Fruit fly (Drosophila melanogaster) whole organism, wandering third instar larva: Measurements from ENCODE around the gene CG4161.

Experiments used
- CG32264 ChIP-seq: fragments of 200-800 bp; sonication (Bioruptor generic); optimal IDR thresholded peaks from 2 replicates; lab custom pipeline; 2016; ENCODE audit warnings: missing biosample characterization, missing genetic modification characterization
- CG9705 ChIP-seq: fragments of 200-800 bp; sonication (Bioruptor generic); optimal IDR thresholded peaks from 2 replicates; lab custom pipeline; 2018; ENCODE audit warnings: missing biosample characterization, mild to moderate bottlenecking, missing genetic modification characterization
- CrebA ChIP-seq: fragments of 200-800 bp; sonication (Bioruptor generic); optimal IDR thresholded peaks from 2 replicates; lab custom pipeline; 2016; ENCODE audit warnings: missing biosample characterization, mild to moderate bottlenecking, missing genetic modification characterization, borderline replicate concordance
- Dfd ChIP-seq: fragments of >200 bp; optimal IDR thresholded peaks from 2 replicates; lab custom pipeline; 2017; ENCODE audit warnings: missing biosample characterization, missing genetic modification characterization
- Dif ChIP-seq: fragments of 200-275, 200-300 bp; sonication (Bioruptor generic); optimal IDR thresholded peaks from 2 replicates; lab custom pipeline; 2018; ENCODE audit warnings: missing biosample characterization, missing genetic modification characterization; ENCODE audit not compliant: partially characterized antibody
- HLH106 ChIP-seq: fragments of 200-800 bp; optimal IDR thresholded peaks from 3 replicates; lab custom pipeline; 2019; ENCODE audit warnings: missing biosample characterization, mild to moderate bottlenecking, missing genetic modification characterization, moderate library complexity
- Hnf4 ChIP-seq: fragments of 200-800 bp; sonication (Bioruptor generic); optimal IDR thresholded peaks from 2 replicates; lab custom pipeline; 2016; ENCODE audit warnings: missing biosample characterization, mild to moderate bottlenecking, missing genetic modification characterization
- Hr78 ChIP-seq: fragments of >200 bp; optimal IDR thresholded peaks from 2 replicates; lab custom pipeline; 2017; ENCODE audit warnings: missing biosample characterization, missing genetic modification characterization
- Hr83 ChIP-seq: fragments of 200-300 bp; sonication (Bioruptor generic); optimal IDR thresholded peaks from 2 replicates; lab custom pipeline; 2016; ENCODE audit warnings: missing biosample characterization, mild to moderate bottlenecking, missing genetic modification characterization, moderate library complexity; ENCODE audit not compliant: poor library complexity, severe bottlenecking
- Jra ChIP-seq: sonication (Bioruptor generic); optimal IDR thresholded peaks from 2 replicates; lab custom pipeline; 2016; ENCODE audit warnings: missing biosample characterization, missing genetic modification characterization
- Mio ChIP-seq: sonication (Bioruptor generic); optimal IDR thresholded peaks from 2 replicates; lab custom pipeline; 2016; ENCODE audit warnings: missing biosample characterization, missing genetic modification characterization
- Myc ChIP-seq: fragments of >200 bp; optimal IDR thresholded peaks from 2 replicates; lab custom pipeline; 2017
- N ChIP-seq: fragments of >200 bp; optimal IDR thresholded peaks from 2 replicates; lab custom pipeline; 2018; ENCODE audit warnings: missing biosample characterization, missing external identifiers, missing genetic modification characterization
- OdsH ChIP-seq: fragments of 200-800 bp; sonication (Bioruptor generic); optimal IDR thresholded peaks from 2 replicates; lab custom pipeline; 2016; ENCODE audit warnings: missing biosample characterization, mild to moderate bottlenecking, missing genetic modification characterization
- Rel ChIP-seq, 2 experiments: fragments of 200-800 bp; sonication (Bioruptor generic) in 1 of 2; optimal IDR thresholded peaks; 2 replicates in 1 of 2; 3 replicates in 1 of 2; lab custom pipeline; 2016 to 2019; ENCODE audit warnings: mild to moderate bottlenecking in 2 of 2, missing biosample characterization in 2 of 2, missing genetic modification characterization in 2 of 2, moderate library complexity in 1 of 2
- Sp1 ChIP-seq: fragments of 200-800 bp; sonication (Bioruptor generic); optimal IDR thresholded peaks from 3 replicates; lab custom pipeline; 2019; ENCODE audit warnings: missing biosample characterization, mild to moderate bottlenecking, missing genetic modification characterization, moderate library complexity
- Vsx2 ChIP-seq: fragments of 200-300, 225-300 bp; sonication (Bioruptor generic); optimal IDR thresholded peaks from 2 replicates; lab custom pipeline; 2018; ENCODE audit warnings: missing biosample characterization, missing genetic modification characterization; ENCODE audit not compliant: partially characterized antibody
- br ChIP-seq: fragments of 200-800 bp; sonication (Bioruptor generic); optimal IDR thresholded peaks from 2 replicates; lab custom pipeline; 2016; ENCODE audit warnings: missing biosample characterization, missing genetic modification characterization
- brk ChIP-seq: fragments of 200-800 bp; sonication (Bioruptor generic); optimal IDR thresholded peaks from 2 replicates; lab custom pipeline; 2016; ENCODE audit warnings: missing biosample characterization, mild to moderate bottlenecking, missing genetic modification characterization
- dl ChIP-seq, 2 experiments: fragments of 175-275, 200-275 bp in 1 of 2; fragments of 200-275 bp in 1 of 2; sonication (Bioruptor generic); optimal IDR thresholded peaks; lab custom pipeline; 2018; ENCODE audit warnings: mild to moderate bottlenecking in 2 of 2, missing biosample characterization in 2 of 2, missing genetic modification characterization in 2 of 2, moderate library complexity in 2 of 2; ENCODE audit not compliant: partially characterized antibody in 2 of 2, insufficient read depth in 1 of 2
- dmrt93B ChIP-seq: fragments of 200-800 bp; sonication (Bioruptor generic); optimal IDR thresholded peaks from 2 replicates; lab custom pipeline; 2018; ENCODE audit warnings: missing biosample characterization, mild to moderate bottlenecking, missing genetic modification characterization
- dsf ChIP-seq: sonication (Bioruptor generic); optimal IDR thresholded peaks from 2 replicates; lab custom pipeline; 2016; ENCODE audit warnings: missing biosample characterization, missing genetic modification characterization, borderline replicate concordance
- ey ChIP-seq: fragments of 200-800 bp; sonication (Bioruptor generic); optimal IDR thresholded peaks from 2 replicates; lab custom pipeline; 2016; ENCODE audit warnings: missing biosample characterization, missing genetic modification characterization
- foxo ChIP-seq, 2 experiments: fragments of 200-800 bp; sonication (Bioruptor generic); optimal IDR thresholded peaks; 2 replicates in 1 of 2; 3 replicates in 1 of 2; lab custom pipeline; 2016 to 2017; ENCODE audit warnings: missing biosample characterization in 2 of 2, missing genetic modification characterization in 2 of 2
- fru ChIP-seq: fragments of 200-800 bp; sonication (Bioruptor generic); optimal IDR thresholded peaks from 3 replicates; lab custom pipeline; 2016; ENCODE audit warnings: missing biosample characterization, mild to moderate bottlenecking, missing genetic modification characterization
- h ChIP-seq: fragments of 200-800 bp; sonication (Bioruptor generic); optimal IDR thresholded peaks from 3 replicates; lab custom pipeline; 2016; ENCODE audit warnings: missing biosample characterization, mild to moderate bottlenecking, missing genetic modification characterization
- jim ChIP-seq: fragments of 175-275, 200-325 bp; sonication (Bioruptor generic); optimal IDR thresholded peaks from 2 replicates; lab custom pipeline; 2016; ENCODE audit warnings: missing biosample characterization, mild to moderate bottlenecking, missing genetic modification characterization
- lola ChIP-seq: fragments of >200 bp; optimal IDR thresholded peaks from 2 replicates; lab custom pipeline; 2017; ENCODE audit warnings: missing biosample characterization, missing genetic modification characterization
- pan ChIP-seq: fragments of >200 bp; optimal IDR thresholded peaks from 2 replicates; lab custom pipeline; 2017
- psq ChIP-seq: fragments of 200-800 bp; sonication (Bioruptor generic); optimal IDR thresholded peaks from 3 replicates; lab custom pipeline; 2017; ENCODE audit warnings: missing biosample characterization, mild to moderate bottlenecking, missing genetic modification characterization, moderate library complexity
- rgr ChIP-seq: fragments of 200-800 bp; sonication (Bioruptor generic); optimal IDR thresholded peaks from 3 replicates; lab custom pipeline; 2016; ENCODE audit warnings: missing biosample characterization, mild to moderate bottlenecking, missing genetic modification characterization
- sage ChIP-seq: fragments of 200-800 bp; sonication (Bioruptor generic); optimal IDR thresholded peaks from 2 replicates; lab custom pipeline; 2016; ENCODE audit warnings: missing biosample characterization, mild to moderate bottlenecking, missing genetic modification characterization
- sv ChIP-seq: fragments of 200-800 bp; sonication (Bioruptor generic); optimal IDR thresholded peaks from 3 replicates; lab custom pipeline; 2016; ENCODE audit warnings: missing biosample characterization, missing genetic modification characterization
- tai ChIP-seq: sonication (Bioruptor generic); optimal IDR thresholded peaks from 2 replicates; lab custom pipeline; 2016; ENCODE audit warnings: missing biosample characterization, missing genetic modification characterization
- usp ChIP-seq: fragments of >200 bp; optimal IDR thresholded peaks from 2 replicates; lab custom pipeline; 2017; ENCODE audit warnings: missing biosample characterization, missing genetic modification characterization
- woc ChIP-seq: sonication (Bioruptor generic); optimal IDR thresholded peaks from 2 replicates; lab custom pipeline; 2016; ENCODE audit warnings: missing biosample characterization, mild to moderate bottlenecking, missing genetic modification characterization

Gene CG4161

DNA sequence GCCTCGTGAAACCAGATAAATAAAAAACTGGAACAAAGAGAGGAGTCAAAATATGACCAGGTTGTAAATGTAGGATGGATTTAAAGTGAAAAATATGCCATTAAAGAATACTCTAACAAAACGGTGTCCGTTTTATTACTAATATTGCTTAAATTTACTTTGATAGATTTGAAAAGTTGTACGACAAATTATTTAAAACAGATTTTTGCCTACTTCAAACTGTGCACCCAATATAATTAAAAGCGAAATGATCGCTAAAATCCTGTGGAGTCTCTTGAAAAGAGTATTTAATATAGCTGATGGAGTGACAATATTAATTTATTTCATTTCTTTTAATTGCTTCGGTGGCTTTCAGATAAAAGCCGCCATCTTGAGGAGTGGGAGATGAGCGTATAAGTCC is 24.0 kb upstream of the CG4161 start:
- TF ChIP-seq lola (GFP tag; lab: Kevin White, UChicago) (no peak), Hnf4 (GFP tag; lab: Kevin White, UChicago) (no peak), psq (GFP tag; lab: Kevin White, UChicago) (no peak), dmrt93B (GFP tag; lab: Kevin White, UChicago) (no peak), N (no peak), foxo (GFP tag; optimal IDR thresholded peaks at IDR 0.05; lab: Kevin White, UChicago) (no peak), Jra (GFP tag; lab: Kevin White, UChicago) (no peak), Myc (no peak), jim (no peak), sv (no peak), fru (no peak), sage (GFP tag; lab: Kevin White, UChicago) (no peak), Dfd (no peak), brk (no peak), Sp1 (no peak), dl (GFP tag; optimal IDR thresholded peaks at IDR 0.05; lab: Kevin White, UChicago; ENCODE audit: insufficient read depth in 1 of 2, partially characterized antibody in 2 of 2) (no peak)
- TF ChIP-seq, all 38 proteins: peak for 0

DNA sequence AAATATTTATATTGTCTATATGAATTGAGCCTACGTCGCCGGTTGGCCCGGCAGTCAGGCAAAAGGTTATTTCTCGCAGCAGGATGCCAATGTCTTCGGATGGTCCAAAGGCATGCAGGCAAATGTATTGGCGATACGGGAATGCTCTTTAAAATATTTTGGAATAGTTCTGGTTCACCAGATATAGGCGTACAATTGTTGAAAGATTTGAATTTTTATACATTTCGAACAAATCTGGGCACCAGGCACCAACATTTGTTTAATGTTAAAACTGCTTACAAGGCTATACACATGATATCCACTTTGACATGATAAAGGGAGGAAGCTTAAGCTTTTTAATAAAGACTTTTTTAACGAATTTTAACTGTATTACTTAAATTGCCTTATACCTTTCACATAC is 22.9 kb upstream of the CG4161 start:
- no peak for TF ChIP-seq brk
- TF ChIP-seq pan (lab: Kevin White, UChicago) = no peak
- peak; percentile 21 for TF ChIP-seq OdsH (GFP tag; lab: Kevin White, UChicago)
- peak in 1 of 2 experiments; percentile 22 for TF ChIP-seq foxo (GFP tag; optimal IDR thresholded peaks at IDR 0.05; lab: Kevin White, UChicago)
- no peak for TF ChIP-seq sage (GFP tag; lab: Kevin White, UChicago)
- TF ChIP-seq Dif (GFP tag; lab: Kevin White, UChicago) = no peak
- no peak for TF ChIP-seq dsf (GFP tag; lab: Kevin White, UChicago)
- no peak for TF ChIP-seq Jra (GFP tag; lab: Kevin White, UChicago)
- TF ChIP-seq br (GFP tag; lab: Kevin White, UChicago) = no peak
- no peak for TF ChIP-seq Vsx2 (GFP tag; lab: Kevin White, UChicago)
- TF ChIP-seq CG9705 = no peak
- no peak for TF ChIP-seq Sp1
- TF ChIP-seq woc (GFP tag; lab: Kevin White, UChicago) = peak; percentile 11
- no peak for TF ChIP-seq jim
- no peak for TF ChIP-seq sv
- TF ChIP-seq fru = no peak
- TF ChIP-seq Mio (GFP tag; lab: Kevin White, UChicago) = no peak
- no peak for TF ChIP-seq Rel (GFP tag; optimal IDR thresholded peaks at IDR 0.05; lab: Kevin White, UChicago)
- no peak for TF ChIP-seq Rel (tag; optimal IDR thresholded peaks at IDR 0.05; lab: Kevin White, UChicago)

DNA sequence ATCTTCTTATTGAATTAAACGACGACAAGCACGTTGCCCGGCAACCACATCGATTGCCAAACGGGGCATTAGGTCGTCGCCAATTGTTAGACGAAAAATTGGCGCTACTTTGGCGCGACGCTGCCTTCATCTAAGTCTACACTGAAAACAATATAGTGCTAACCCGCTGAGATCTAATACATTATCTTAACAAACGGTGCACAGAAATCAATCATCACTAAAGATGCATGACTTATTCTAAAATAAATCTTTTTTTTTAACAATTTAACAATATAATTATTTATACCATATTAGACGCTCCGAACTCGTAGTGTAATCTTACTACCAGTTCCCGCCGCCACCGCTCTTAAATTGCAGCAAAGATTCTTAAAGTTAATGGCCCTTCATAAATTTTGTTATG is 21.3 kb upstream of the CG4161 start:
- TF ChIP-seq rgr (no peak), Hr83 (GFP tag; lab: Kevin White, UChicago) (no peak), sv (no peak), CG32264 (GFP tag; lab: Kevin White, UChicago) (no peak), Mio (GFP tag; lab: Kevin White, UChicago) (no peak), CrebA (no peak), ey (GFP tag; lab: Kevin White, UChicago) (no peak), lola (GFP tag; lab: Kevin White, UChicago) (no peak), OdsH (GFP tag; lab: Kevin White, UChicago) (no peak), br (GFP tag; lab: Kevin White, UChicago) (no peak), usp (GFP tag; lab: Kevin White, UChicago) (no peak), Jra (GFP tag; lab: Kevin White, UChicago) (no peak), Vsx2 (GFP tag; lab: Kevin White, UChicago) (no peak), brk (no peak), N (no peak), fru (no peak), dsf (GFP tag; lab: Kevin White, UChicago) (no peak), jim (no peak), tai (no peak)

DNA sequence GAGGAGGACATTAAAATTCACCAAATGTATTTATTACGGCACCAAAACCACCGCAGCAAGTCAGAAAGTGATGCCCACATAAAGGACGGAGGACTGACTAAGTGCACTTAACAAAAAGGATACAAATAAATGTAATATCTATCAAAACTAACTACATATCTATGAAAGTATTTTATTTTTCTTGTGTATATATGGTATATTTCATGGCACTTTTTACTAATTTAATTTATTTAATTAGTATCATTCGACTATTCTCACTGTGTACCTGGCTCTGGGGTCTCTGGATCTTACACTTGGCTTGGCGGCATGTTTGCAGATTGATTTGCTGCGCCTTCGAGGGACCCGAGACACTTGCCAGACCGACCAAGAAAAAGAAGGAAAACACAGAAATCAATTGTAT is 19.0 kb upstream of the CG4161 start:
- TF ChIP-seq woc (GFP tag; lab: Kevin White, UChicago) (peak; percentile 85), brk (peak; percentile 96), Mio (GFP tag; lab: Kevin White, UChicago) (no peak), Jra (GFP tag; lab: Kevin White, UChicago) (peak; percentile 89), CG9705 (peak; percentile 89), sv (no peak), h (GFP tag; lab: Kevin White, UChicago) (peak; percentile 90), dsf (GFP tag; lab: Kevin White, UChicago) (peak; percentile 43), CrebA (no peak), sage (GFP tag; lab: Kevin White, UChicago) (peak; percentile 63), CG32264 (GFP tag; lab: Kevin White, UChicago) (peak; percentile 52), foxo (GFP tag; optimal IDR thresholded peaks at IDR 0.05; lab: Kevin White, UChicago) (peak in 1 of 2 experiments; percentile 92), dmrt93B (GFP tag; lab: Kevin White, UChicago) (peak; percentile 68), br (GFP tag; lab: Kevin White, UChicago) (peak; percentile 80), HLH106 (tag; lab: Kevin White, UChicago) (peak; percentile 96), psq (GFP tag; lab: Kevin White, UChicago) (peak; percentile 91), OdsH (GFP tag; lab: Kevin White, UChicago) (peak; percentile 92), usp (GFP tag; lab: Kevin White, UChicago) (no peak), dl (GFP tag; optimal IDR thresholded peaks at IDR 0.05; lab: Kevin White, UChicago; ENCODE audit: insufficient read depth in 1 of 2, partially characterized antibody in 2 of 2) (no peak), Rel (GFP tag; optimal IDR thresholded peaks at IDR 0.05; lab: Kevin White, UChicago) (peak; percentile 19), Rel (tag; optimal IDR thresholded peaks at IDR 0.05; lab: Kevin White, UChicago) (peak; percentile 79), rgr (peak; percentile 91), tai (peak; percentile 73), Hr78 (GFP tag; lab: Kevin White, UChicago) (no peak), Sp1 (peak; percentile 94), fru (peak; percentile 90), Hnf4 (GFP tag; lab: Kevin White, UChicago) (peak; percentile 86), ey (GFP tag; lab: Kevin White, UChicago) (peak; percentile 78)
